Worm (Caenorhabditis elegans): ENCODE measurements around the gene Y54G2A.73.
A peak's percentile ranks its signal among the peaks of the same experiment; 100 is the strongest.

The Y54G2A.73 gene

DNA sequence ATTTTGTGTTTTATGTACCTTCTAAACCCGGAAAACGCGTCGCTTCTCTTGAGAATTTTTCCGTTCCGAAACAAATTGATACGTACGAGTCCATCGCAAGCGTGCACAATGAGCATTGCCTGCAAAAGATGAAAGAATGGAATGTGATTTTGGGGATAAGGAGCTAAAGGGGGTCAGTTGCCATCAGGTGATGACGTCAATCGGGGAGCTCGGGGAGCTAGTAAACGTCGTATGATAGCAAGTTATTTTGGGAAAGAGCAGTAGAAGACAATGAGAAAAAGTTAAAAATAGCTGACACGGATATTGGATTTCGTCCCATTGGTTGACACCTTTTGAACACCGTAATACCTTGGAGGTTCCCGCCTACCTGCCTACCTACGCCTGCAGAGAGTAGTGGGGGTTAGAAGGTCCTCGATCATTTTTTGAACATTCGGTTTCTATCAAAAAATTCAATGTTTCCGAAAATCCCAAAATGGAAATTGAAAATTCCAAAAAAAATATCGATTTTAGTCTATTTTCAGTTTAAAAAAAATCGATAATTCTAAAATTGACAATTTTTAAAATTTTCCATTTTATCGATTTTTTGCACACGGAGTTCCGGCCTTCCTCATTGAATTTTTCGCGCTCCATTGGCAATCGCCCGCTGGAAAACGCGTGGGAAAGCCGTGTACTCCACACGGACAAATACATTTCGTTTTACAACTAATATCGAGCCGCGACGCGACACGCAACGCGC lies 17.4 kb upstream of the Y54G2A.73 start:
- no peak for TF ChIP-seq dao-5 (tag; optimal IDR thresholded peaks at IDR 0.05)
- TF ChIP-seq him-1 (tag; optimal IDR thresholded peaks at IDR 0.05), result no peak
- no peak for TF ChIP-seq W03F9.2 (tag; optimal IDR thresholded peaks at IDR 0.05)

DNA sequence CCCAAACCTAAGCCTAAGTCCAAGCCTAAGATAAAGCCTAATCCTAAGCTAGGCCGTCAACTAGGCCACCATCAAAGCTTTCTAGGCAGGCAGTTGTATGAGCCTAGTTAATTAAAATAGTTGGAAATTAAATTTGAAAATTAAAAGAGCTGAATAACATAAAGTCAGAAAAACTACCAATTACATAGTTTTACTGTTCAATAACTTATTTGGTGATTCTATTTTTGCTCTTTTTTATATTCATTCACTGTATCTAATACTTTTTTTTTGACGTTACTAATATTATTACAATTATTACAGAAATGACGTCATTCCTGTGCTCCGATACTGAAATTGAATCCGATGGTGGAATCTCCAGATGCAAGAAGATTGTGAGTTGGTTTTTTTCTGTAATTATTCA lies 10.7 kb upstream of the Y54G2A.73 start, which contains the start of gene lin-22:
lin-22 (plus strand) TSS at position 301 of the 400 bp plus-strand sequence.
- TF ChIP-seq dao-5 (tag; optimal IDR thresholded peaks at IDR 0.05), result no peak
- TF ChIP-seq W03F9.2 (tag; optimal IDR thresholded peaks at IDR 0.05), result no peak
- TF ChIP-seq him-1 (tag; optimal IDR thresholded peaks at IDR 0.05), result no peak

DNA sequence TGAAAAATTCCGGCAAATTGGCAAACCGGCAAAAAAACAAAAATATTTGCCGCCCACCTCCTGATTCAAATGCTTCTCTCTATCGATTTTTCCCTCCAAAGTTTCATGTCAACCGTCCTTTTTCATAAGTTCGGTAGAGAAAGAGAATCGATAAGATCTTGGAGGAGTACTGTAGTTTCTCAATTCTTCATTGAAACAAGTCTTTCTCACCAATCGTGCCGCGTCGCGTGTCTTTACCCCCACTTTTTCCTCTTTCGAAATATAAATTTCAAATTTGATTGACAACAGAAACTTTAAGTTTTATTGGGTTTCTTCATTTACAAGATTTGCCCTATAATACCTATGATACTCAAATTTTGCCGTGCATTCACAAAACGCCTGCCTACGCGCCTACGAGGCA lies 9.9 kb upstream of the Y54G2A.73 start:
- TF ChIP-seq dao-5 (tag; optimal IDR thresholded peaks at IDR 0.05), result no peak
- no peak for TF ChIP-seq W03F9.2 (tag; optimal IDR thresholded peaks at IDR 0.05)

DNA sequence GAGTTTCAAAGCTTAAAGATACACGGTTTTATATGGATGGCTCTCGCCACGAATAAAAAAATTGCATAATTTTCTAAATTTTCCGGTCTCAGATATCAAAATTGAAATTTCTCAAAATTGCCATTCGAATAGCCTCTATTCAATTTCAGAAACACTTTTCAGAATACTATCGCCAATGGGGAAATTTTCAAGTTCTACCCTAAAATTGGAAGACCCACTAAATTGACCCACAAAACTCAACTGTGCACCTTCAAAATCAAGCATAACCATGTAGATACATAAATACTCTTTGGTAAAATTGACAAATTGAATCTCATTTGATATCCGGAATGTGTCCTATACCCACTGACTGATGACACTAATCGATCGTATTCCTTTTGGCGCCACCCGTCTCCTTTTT lies 7.5 kb upstream of the Y54G2A.73 start:
- no peak for TF ChIP-seq him-1 (tag; optimal IDR thresholded peaks at IDR 0.05)
- TF ChIP-seq W03F9.2 (tag; optimal IDR thresholded peaks at IDR 0.05), result no peak
- TF ChIP-seq dao-5 (tag; optimal IDR thresholded peaks at IDR 0.05), result no peak

DNA sequence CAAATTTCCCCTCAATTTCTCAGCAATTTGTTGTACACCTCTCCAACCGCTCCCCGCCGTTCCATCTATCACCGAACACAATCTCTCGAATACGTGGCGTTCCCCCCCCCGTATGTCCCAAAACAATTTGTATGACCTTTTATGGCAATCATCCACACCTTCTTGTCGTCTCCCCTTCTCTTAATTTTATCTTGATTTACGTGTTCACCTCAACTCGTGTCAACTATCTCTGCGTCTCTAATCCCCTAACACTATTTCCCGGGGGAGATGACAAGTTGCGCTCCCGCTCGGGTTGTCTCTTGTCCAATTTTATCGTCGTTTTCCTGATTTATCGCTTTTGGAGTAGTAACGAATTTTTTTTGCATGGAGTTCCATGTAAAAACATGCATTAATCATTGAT lies 5.9 kb upstream of the Y54G2A.73 start:
- no peak for TF ChIP-seq dao-5 (tag; optimal IDR thresholded peaks at IDR 0.05)
- no peak for TF ChIP-seq him-1 (tag; optimal IDR thresholded peaks at IDR 0.05)
- no peak for TF ChIP-seq W03F9.2 (tag; optimal IDR thresholded peaks at IDR 0.05)

DNA sequence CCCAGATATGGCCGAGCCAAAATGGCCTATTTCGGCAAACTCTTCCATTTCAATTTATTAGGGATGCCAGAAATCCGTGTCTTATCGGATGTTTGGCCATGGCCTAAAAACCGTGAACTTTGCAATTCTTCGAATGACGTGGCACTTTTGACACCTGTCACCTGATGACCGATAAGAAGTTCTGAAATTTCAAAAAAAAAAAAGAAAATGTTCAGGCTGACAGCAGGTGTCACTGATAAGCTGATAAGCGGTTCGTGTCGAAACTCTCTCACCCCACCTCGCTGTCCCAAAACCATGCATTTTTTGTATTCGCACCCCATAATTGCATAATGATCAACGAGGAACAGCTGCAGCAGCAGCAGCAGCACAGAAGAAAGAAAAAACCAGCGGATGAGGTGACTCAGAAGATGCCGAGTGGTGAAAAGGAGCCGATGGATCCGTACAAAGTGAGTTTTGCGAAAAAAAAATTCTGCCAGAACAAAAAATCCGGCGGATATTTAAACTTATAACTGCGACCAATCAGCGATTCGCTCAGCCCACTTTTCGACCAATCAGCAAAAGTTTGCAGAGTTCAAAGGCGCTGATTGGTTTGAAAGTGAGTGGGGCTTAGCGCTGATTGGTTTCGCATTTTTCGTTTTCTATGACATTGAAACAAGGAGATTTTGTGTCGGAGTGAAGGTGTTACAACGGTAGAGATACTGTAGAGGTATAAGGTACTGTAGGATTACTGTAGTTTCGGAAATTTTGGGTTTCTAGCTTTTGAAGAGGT lies 3.9 kb upstream of the Y54G2A.73 start, which contains the start of the genes Y54G2A.28 and vrp-1:
Y54G2A.28 (minus strand) TSS at position 48 of the 769 bp plus-strand sequence.
vrp-1 (plus strand) TSS at position 214 of the 769 bp plus-strand sequence.
- TF ChIP-seq dao-5 (tag; optimal IDR thresholded peaks at IDR 0.05), result no peak
- TF ChIP-seq W03F9.2 (tag; optimal IDR thresholded peaks at IDR 0.05), result no peak
- no peak for TF ChIP-seq him-1 (tag; optimal IDR thresholded peaks at IDR 0.05)

DNA sequence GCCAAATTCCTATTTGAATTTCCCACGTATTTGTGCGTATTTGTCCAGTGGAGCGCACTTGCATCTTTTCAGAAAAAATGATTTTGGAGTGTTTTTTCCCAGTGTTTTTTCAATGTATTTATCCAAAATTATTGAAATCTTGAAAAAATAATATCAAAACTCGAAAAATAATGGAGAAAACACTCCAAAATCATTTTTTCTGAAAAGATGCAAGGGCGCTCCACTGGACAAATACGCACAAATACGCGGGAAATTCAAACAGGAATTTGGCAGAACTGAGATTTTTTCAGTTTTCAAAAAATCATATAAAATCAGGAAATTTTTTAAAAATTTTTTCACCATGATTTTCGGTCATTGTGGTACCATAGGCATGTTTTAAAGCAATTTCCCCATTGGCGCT lies 3.0 kb upstream of the Y54G2A.73 start:
- no peak for TF ChIP-seq dao-5 (tag; optimal IDR thresholded peaks at IDR 0.05)
- no peak for TF ChIP-seq him-1 (tag; optimal IDR thresholded peaks at IDR 0.05)
- no peak for TF ChIP-seq W03F9.2 (tag; optimal IDR thresholded peaks at IDR 0.05)

DNA sequence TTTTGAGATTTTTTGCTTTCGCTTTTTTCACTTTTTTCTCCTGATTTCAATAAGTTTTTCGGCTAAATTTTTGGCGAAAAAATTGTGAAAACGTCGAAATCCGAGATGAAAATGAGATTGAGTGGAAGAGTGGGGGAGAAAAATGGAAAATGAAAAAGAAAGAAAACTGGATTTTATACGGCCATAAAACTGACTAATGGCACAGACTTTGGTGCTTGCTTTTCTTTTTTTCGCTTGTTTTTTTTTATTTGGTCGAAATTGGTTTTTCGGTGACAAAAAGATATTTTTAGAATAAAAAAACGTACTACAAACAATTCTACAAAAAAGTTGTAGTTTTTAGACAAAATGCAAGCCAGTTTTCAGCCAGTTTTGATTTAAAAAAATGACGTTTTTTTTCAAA lies 5.9 kb downstream of the Y54G2A.73 start:
- TF ChIP-seq dao-5 (tag; optimal IDR thresholded peaks at IDR 0.05) (no peak), him-1 (tag; optimal IDR thresholded peaks at IDR 0.05) (no peak), W03F9.2 (tag; optimal IDR thresholded peaks at IDR 0.05) (no peak)

DNA sequence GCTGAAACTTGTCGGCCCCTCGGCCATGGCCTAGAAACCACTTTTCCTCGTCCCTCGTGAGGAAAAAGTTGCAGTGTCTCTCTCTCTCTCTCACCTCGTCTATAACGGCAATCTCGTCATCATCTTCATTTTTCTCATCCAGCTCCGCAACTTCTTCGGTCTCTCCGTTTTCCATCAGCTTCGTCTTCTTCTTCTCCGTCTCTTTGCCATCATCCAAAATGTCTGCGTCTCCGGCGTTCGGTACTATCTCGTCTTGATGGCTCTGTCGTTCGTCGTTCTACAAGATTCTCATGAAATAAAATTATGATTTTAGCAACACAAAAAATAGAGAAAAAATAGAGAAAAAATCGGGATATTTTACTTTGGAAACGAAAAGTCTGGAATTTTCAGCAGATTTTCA lies 7.2 kb downstream of the Y54G2A.73 start:
- TF ChIP-seq W03F9.2 (tag; optimal IDR thresholded peaks at IDR 0.05) (no peak), dao-5 (tag; optimal IDR thresholded peaks at IDR 0.05) (no peak), him-1 (tag; optimal IDR thresholded peaks at IDR 0.05) (no peak)

DNA sequence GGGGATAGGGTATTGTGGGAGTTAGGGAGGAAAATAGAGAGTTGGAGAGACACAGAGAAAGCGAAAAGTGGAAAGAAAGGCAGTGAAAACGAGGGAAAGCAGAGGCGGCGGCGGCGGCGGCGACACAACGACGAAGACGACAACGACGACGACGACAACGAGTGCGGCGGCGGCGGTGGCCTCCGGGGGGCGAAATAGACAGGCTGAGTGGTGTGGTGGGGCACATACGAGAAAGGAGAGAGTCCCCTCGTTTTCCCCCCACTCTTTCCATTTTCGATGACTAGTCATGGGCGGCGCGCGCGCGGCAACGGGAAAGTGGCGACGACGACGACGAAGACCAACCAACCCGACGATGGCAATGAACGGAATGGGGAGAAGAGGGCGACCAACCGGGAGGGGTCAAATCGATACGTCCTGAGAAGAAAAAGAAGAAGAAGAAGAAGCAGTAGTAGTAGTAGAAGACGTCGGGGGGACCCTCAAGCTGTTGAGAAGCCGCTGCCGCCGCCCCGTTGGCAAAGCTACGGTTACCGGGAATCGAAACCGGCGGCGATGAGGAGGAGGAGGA lies 10.0 kb downstream of the Y54G2A.73 start:
- no peak for TF ChIP-seq W03F9.2 (tag; optimal IDR thresholded peaks at IDR 0.05)
- peak; percentile 77 for TF ChIP-seq him-1 (tag; optimal IDR thresholded peaks at IDR 0.05)

DNA sequence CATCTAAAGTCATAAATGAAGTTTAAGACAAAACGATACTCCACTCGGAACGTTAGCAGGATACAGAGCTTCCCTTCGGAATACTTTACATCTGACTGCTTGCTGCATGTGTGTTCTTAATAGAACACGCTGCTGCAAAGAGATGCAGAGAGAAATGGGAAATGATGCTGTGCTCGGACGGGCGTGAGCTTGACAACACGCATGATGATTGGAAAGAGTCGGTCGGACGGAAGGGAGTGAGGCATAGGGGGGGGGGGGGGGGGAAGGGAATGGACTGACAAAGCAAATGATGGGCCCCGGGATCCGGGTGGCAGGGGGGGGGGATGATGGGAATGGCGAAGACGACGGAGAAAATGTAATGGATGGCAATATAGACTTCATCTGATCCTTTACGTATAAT lies 11.4 kb downstream of the Y54G2A.73 start:
- TF ChIP-seq W03F9.2 (tag; optimal IDR thresholded peaks at IDR 0.05), result no peak
- no peak for TF ChIP-seq him-1 (tag; optimal IDR thresholded peaks at IDR 0.05)
- TF ChIP-seq dao-5 (tag; optimal IDR thresholded peaks at IDR 0.05), result no peak

DNA sequence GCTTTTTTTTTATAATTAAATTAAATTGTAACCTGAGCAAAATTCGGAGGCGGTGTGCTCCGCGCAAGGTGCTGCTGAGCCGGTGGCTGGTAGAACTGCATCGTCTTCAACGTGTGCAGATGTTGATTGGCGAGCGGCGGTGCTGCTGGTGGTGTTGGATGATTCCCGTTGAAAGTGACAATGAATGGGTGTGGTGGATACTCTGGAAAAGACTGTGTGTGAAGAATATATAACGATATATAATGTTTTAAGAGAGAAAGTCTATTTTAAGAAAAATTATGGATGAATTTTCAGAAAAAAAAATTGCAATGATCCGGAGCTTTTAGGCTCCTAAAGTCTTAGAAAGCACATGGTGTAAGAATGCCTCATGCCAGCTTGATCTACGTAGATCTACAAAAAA lies 13.3 kb downstream of the Y54G2A.73 start, which contains the start of gene Y54G2A.26:
Y54G2A.26 (minus strand) TSS at position 101 of the 400 bp plus-strand sequence.
- TF ChIP-seq W03F9.2 (tag; optimal IDR thresholded peaks at IDR 0.05), result no peak

DNA sequence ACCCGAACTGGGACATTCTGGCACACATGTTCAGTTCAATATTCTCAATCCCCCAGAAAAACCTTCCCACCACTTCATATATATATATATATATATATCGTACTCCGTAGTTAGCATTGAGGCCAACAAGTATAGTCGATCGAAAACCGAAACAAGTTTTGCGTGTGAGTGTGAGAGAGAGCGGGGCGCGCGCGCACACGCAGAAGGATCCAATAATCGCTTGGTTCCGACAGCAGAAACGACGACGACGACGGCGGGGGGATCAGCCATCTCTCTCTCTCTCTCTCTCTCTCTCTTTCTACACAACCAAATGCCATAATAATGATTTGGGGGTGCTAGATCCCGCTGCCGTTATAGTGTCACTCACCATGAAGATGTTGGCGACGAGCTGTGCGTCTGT lies 13.8 kb downstream of the Y54G2A.73 start:
- TF ChIP-seq dao-5 (tag; optimal IDR thresholded peaks at IDR 0.05), result no peak

DNA sequence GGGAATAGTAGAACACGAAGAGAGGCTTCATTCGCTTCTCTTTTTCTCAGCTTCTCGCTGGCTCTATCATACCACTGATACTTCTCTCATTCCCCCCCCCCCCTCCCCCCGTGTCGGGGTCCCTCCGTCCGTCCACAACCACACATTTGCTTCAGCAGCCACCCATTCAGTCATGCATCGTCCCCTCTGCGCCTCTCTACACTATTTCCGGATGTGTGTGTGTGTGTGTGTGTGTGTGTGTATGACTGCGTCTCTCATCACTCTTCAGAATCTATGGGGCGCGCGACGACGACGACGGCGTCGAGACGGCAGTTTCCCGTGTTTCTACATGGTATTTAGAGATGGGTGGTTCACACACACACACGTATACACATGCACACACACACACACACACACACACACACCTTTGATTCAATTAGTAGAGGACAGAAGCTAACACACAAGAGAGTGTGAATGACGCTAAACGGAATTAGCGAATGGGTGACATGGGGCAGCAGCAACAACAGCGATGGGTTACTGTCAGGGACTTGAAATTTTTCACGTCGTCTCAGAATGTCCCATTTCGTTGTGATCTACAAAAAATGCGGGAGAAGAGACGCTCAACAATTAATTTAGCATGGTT lies 15.3 kb downstream of the Y54G2A.73 start:
- TF ChIP-seq him-1 (tag; optimal IDR thresholded peaks at IDR 0.05) (peak; percentile 79), dao-5 (tag; optimal IDR thresholded peaks at IDR 0.05) (no peak)
